Worm (Caenorhabditis elegans): Measurements from ENCODE around the gene nta-1.

nta-1 gene

DNA sequence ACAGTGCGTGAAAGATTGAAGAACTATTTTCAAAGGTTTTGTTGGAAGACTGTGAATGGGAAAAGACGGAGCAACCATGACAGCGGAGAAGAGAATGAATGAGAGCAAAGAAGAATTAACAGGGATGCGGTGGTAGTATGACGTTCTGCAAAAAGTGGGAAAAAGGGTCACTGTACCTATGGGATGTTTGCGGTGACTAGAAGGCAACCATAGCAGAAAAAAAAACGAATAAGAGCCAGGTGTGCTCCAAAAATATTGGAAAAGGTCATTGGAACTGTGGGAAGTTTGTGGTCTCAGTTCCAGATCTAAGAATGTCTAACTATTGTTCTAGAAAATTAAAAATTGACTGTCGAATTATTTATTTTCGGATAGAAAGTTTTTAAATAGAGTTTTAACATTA is 5.1 kb upstream of the nta-1 start, which contains the start of gene fbxb-90:
Gene fbxb-90, minus strand, starts transcription at position 101 of the 400 bp plus-strand sequence.
- no peak for TF ChIP-seq pha-4 (tag; optimal IDR thresholded peaks at IDR 0.05)
- no peak for TF ChIP-seq ztf-11 (tag; optimal IDR thresholded peaks at IDR 0.05)
- no peak for TF ChIP-seq tbx-2 (tag; optimal IDR thresholded peaks at IDR 0.05)
- no peak for TF ChIP-seq mdl-1 (tag; optimal IDR thresholded peaks at IDR 0.05)
- no peak for TF ChIP-seq elt-3 (tag; optimal IDR thresholded peaks at IDR 0.05)
- TF ChIP-seq aly-2 (tag; optimal IDR thresholded peaks at IDR 0.05): no peak
- TF ChIP-seq ztf-4 (tag; optimal IDR thresholded peaks at IDR 0.05): no peak
- no peak for TF ChIP-seq ceh-28 (tag; optimal IDR thresholded peaks at IDR 0.05)
- no peak for TF ChIP-seq hmg-11 (tag; optimal IDR thresholded peaks at IDR 0.05)
- no peak for TF ChIP-seq nfya-1 (tag; optimal IDR thresholded peaks at IDR 0.05; ENCODE audit: insufficient read depth)
- no peak for TF ChIP-seq lsy-12 (tag; optimal IDR thresholded peaks at IDR 0.05)
- no peak for TF ChIP-seq nhr-77 (tag; optimal IDR thresholded peaks at IDR 0.05)
- no peak for TF ChIP-seq unc-39 (tag; optimal IDR thresholded peaks at IDR 0.05)

- TF ChIP-seq eor-1 (tag; optimal IDR thresholded peaks at IDR 0.05): no peak
- TF ChIP-seq skn-1 (tag; optimal IDR thresholded peaks at IDR 0.05): no peak
- no peak for TF ChIP-seq R02D3.7 (tag; optimal IDR thresholded peaks at IDR 0.05)
- no peak for TF ChIP-seq nhr-23 (tag; optimal IDR thresholded peaks at IDR 0.05)
- TF ChIP-seq nhr-43 (tag; optimal IDR thresholded peaks at IDR 0.05; ENCODE audit: poor library complexity, severe bottlenecking): no peak
- no peak for TF ChIP-seq unc-39 (tag; optimal IDR thresholded peaks at IDR 0.05)
These were observed 3.8 kb upstream of the nta-1 start, which contains the start of gene fbxb-92 for ce11 chrII:3747405-3747804. Gene fbxb-92, minus strand, starts transcription at chrII:3747505.

DNA sequence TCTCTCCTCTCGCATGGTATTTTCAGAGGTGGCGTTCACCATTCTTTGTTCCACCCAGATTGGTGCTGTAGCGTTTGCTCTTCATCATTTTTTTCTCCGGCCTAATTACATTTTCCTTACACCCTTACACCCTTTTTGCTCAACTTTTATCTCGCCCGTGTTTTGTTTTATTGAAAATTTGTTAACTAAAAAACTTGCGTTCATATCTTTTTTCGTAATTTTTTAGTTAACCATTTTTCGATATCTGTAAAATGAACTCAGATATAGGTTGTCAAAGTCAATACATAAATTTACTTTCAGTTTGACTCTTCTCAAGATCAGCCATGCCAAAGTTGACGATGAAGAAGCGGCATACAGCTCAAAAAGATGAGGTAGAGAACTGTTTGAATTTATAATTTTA is 2.0 kb downstream of the nta-1 start, which contains the start of gene F12E12.1:
Gene F12E12.1, plus strand, starts transcription at position 301 of the 400 bp plus-strand sequence.
- no peak for TF ChIP-seq nhr-76 (tag; optimal IDR thresholded peaks at IDR 0.05)
- no peak for TF ChIP-seq ZK546.5 (tag; optimal IDR thresholded peaks at IDR 0.05)
- no peak for TF ChIP-seq ceh-16 (tag; optimal IDR thresholded peaks at IDR 0.05)
- no peak for TF ChIP-seq pqm-1 (tag; optimal IDR thresholded peaks at IDR 0.05)
- TF ChIP-seq nhr-237 (tag; optimal IDR thresholded peaks at IDR 0.05): no peak
- TF ChIP-seq fkh-10 (GFP tag; optimal IDR thresholded peaks at IDR 0.05): no peak
- TF ChIP-seq ztf-11 (tag; optimal IDR thresholded peaks at IDR 0.05): no peak
- no peak for TF ChIP-seq nhr-28 (tag; optimal IDR thresholded peaks at IDR 0.05)

DNA sequence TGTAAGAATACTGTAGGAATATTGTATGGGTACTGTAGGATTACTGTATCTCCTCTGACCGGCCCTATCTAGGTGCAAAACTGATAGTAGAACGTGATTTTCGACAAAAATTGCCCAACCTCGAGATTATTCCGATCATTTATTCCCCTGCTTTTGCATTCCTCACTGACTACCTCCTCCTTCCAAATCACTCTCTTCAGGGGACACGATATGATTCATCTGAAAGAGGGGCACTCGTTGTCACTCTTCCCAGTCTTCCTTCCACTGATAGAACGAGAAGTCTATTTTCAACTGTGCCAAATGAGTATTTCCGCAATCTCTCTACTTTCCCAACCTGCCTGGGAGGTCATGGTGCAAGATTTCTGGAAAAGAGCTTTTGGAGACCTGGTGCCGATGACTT is 4.0 kb downstream of the nta-1 start, which contains the start of gene F12E12.2:
Gene F12E12.2, plus strand, starts transcription at position 301 of the 400 bp plus-strand sequence.
- TF ChIP-seq eor-1 (tag; optimal IDR thresholded peaks at IDR 0.05) (no peak), egl-5 (tag; optimal IDR thresholded peaks at IDR 0.05) (no peak), unc-39 (tag; optimal IDR thresholded peaks at IDR 0.05) (no peak), daf-12 (tag; optimal IDR thresholded peaks at IDR 0.05) (no peak), fos-1 (tag; optimal IDR thresholded peaks at IDR 0.05) (no peak), ceh-82 (tag; optimal IDR thresholded peaks at IDR 0.05) (no peak), lsy-12 (tag; optimal IDR thresholded peaks at IDR 0.05) (no peak), nhr-43 (tag; optimal IDR thresholded peaks at IDR 0.05; ENCODE audit: poor library complexity, severe bottlenecking) (no peak), ceh-28 (tag; optimal IDR thresholded peaks at IDR 0.05) (no peak), R02D3.7 (tag; optimal IDR thresholded peaks at IDR 0.05) (no peak), fkh-2 (tag; optimal IDR thresholded peaks at IDR 0.05) (no peak)

- TF ChIP-seq ceh-28 (tag; optimal IDR thresholded peaks at IDR 0.05): no peak
- no peak for TF ChIP-seq nhr-12 (tag; optimal IDR thresholded peaks at IDR 0.05)
- no peak for TF ChIP-seq daf-12 (tag; optimal IDR thresholded peaks at IDR 0.05)
- no peak for TF ChIP-seq egl-27 (tag; optimal IDR thresholded peaks at IDR 0.05)
- no peak for TF ChIP-seq ceh-16 (tag; optimal IDR thresholded peaks at IDR 0.05)
- TF ChIP-seq skn-1 (tag; optimal IDR thresholded peaks at IDR 0.05): no peak
- TF ChIP-seq nhr-77 (tag; optimal IDR thresholded peaks at IDR 0.05): no peak
- no peak for TF ChIP-seq fkh-2 (tag; optimal IDR thresholded peaks at IDR 0.05)
- no peak for TF ChIP-seq sea-2 (GFP tag; optimal IDR thresholded peaks at IDR 0.05)
- TF ChIP-seq pha-4 (tag; optimal IDR thresholded peaks at IDR 0.05): no peak
- no peak for TF ChIP-seq fkh-10 (GFP tag; optimal IDR thresholded peaks at IDR 0.05)
- no peak for TF ChIP-seq elt-2 (tag; optimal IDR thresholded peaks at IDR 0.05)
- no peak for TF ChIP-seq nhr-67 (tag; optimal IDR thresholded peaks at IDR 0.05)
- TF ChIP-seq nhr-25 (tag; optimal IDR thresholded peaks at IDR 0.05): no peak
- TF ChIP-seq aly-2 (tag; optimal IDR thresholded peaks at IDR 0.05): no peak
- TF ChIP-seq nhr-28 (tag; optimal IDR thresholded peaks at IDR 0.05): no peak
- no peak for TF ChIP-seq nfya-1 (tag; optimal IDR thresholded peaks at IDR 0.05; ENCODE audit: insufficient read depth)
- TF ChIP-seq unc-62 (GFP tag; optimal IDR thresholded peaks at IDR 0.05): no peak
- TF ChIP-seq nhr-76 (tag; optimal IDR thresholded peaks at IDR 0.05): no peak
These were observed 6.7 kb downstream of the nta-1 start, which contains the start of gene F12E12.6 for ce11 chrII:3736893-3737375. Gene F12E12.6, minus strand, starts transcription at chrII:3736943.

Measured in whole organism, L3 larva.